Worm (Caenorhabditis elegans): ENCODE data around the gene grl-27.
"Not testable (repeated sequence)": the region's sequence is repeated elsewhere in the genome, so short reads cannot be mapped to it uniquely, and the experiment has no call there.

ce11 chrV:3558744-3559143, 16.9 kb downstream of the grl-27 start, which contains the start of gene T24A6.1:
- not testable (repeated sequence) for TF ChIP-seq mab-5, ztf-11, unc-39, pha-4, lin-13, elt-3, nhr-76 (tag; optimal IDR thresholded peaks at IDR 0.05)
